Fruit fly (Drosophila melanogaster) whole organism, embryonic: Measurements from ENCODE around the gene Dok.

Source experiments
- ATbp ChIP-seq: fragments of 200-800 bp; sonication (Bioruptor generic); optimal IDR thresholded peaks from 2 replicates; lab custom pipeline; 2017; ENCODE audit warnings: missing biosample characterization, mild to moderate bottlenecking, missing genetic modification characterization, missing genetic modification reagents
- Ada2b ChIP-seq: fragments of 200-800 bp; sonication (Bioruptor generic); IDR thresholded peaks from 2 replicates; pipeline ENCODE4 v1.3.6; 2022; ENCODE audit warnings: missing biosample characterization, missing genetic modification characterization
- CG11247 ChIP-seq: fragments of 200-800 bp; sonication (Bioruptor generic); IDR thresholded peaks from 2 replicates; pipeline ENCODE4 v1.3.6; 2022; ENCODE audit warnings: missing biosample characterization, missing genetic modification characterization
- CG13424 ChIP-seq: fragments of 200-800 bp; sonication (Bioruptor generic); optimal IDR thresholded peaks from 2 replicates; lab custom pipeline; 2019; ENCODE audit warnings: missing biosample characterization, mild to moderate bottlenecking, missing genetic modification characterization, moderate library complexity
- CG17359 ChIP-seq: fragments of 200-800 bp; sonication (Bioruptor generic); optimal IDR thresholded peaks from 3 replicates; lab custom pipeline; 2018; ENCODE audit warnings: missing biosample characterization, mild to moderate bottlenecking, missing genetic modification characterization, moderate library complexity
- CG2120 ChIP-seq: fragments of 200-800 bp; sonication (Bioruptor generic); optimal IDR thresholded peaks from 3 replicates; lab custom pipeline; 2016; ENCODE audit warnings: missing biosample characterization, missing genetic modification characterization
- CG31388 ChIP-seq: fragments of 200-800 bp; sonication (Bioruptor generic); optimal IDR thresholded peaks from 2 replicates; lab custom pipeline; 2016; ENCODE audit warnings: missing biosample characterization, missing genetic modification characterization
- CG34376 ChIP-seq: fragments of 200-800 bp; sonication (Bioruptor generic); optimal IDR thresholded peaks from 2 replicates; lab custom pipeline; 2018; ENCODE audit warnings: missing biosample characterization, mild to moderate bottlenecking, missing genetic modification characterization
- CG6175 ChIP-seq: fragments of 200-800 bp; sonication (Bioruptor generic); IDR thresholded peaks from 3 replicates; pipeline ENCODE4 v1.3.6; 2022; ENCODE audit warnings: missing biosample characterization, missing genetic modification characterization
- CG8478 ChIP-seq: fragments of >200 bp; optimal IDR thresholded peaks from 2 replicates; lab custom pipeline; 2018
- CG8924 ChIP-seq: fragments of 200-800 bp; optimal IDR thresholded peaks from 3 replicates; lab custom pipeline; 2019; ENCODE audit warnings: missing biosample characterization, mild to moderate bottlenecking, missing genetic modification characterization, moderate library complexity
- Hr51 ChIP-seq, 2 experiments: fragments of 200-800 bp; sonication (Bioruptor generic); optimal IDR thresholded peaks; 2 replicates in 1 of 2; 3 replicates in 1 of 2; lab custom pipeline; 2016 to 2018; ENCODE audit warnings: missing biosample characterization in 2 of 2, missing genetic modification characterization in 2 of 2, mild to moderate bottlenecking in 1 of 2, moderate library complexity in 1 of 2
- Hr78 ChIP-seq, 2 experiments: fragments of 200-800 bp in 1 of 2; fragments of >200 bp in 1 of 2; sonication (Bioruptor generic) in 1 of 2; optimal IDR thresholded peaks; 2 replicates each; lab custom pipeline; 2017 to 2019; ENCODE audit warnings: missing biosample characterization in 2 of 2, missing genetic modification characterization in 2 of 2, mild to moderate bottlenecking in 1 of 2, moderate library complexity in 1 of 2
- Hsf ChIP-seq: fragments of 200-800 bp; sonication (Bioruptor generic); optimal IDR thresholded peaks from 3 replicates; lab custom pipeline; 2016; ENCODE audit warnings: missing biosample characterization, missing genetic modification characterization
- NC2α ChIP-seq: fragments of 200-800 bp; sonication (Bioruptor generic); optimal IDR thresholded peaks from 2 replicates; lab custom pipeline; 2016; ENCODE audit warnings: missing biosample characterization, missing genetic modification characterization
- NK7.1 ChIP-seq: fragments of 200-800 bp; sonication (Bioruptor generic); optimal IDR thresholded peaks from 3 replicates; lab custom pipeline; 2016; ENCODE audit warnings: missing biosample characterization, missing genetic modification characterization
- Oli ChIP-seq: fragments of 200-800 bp; sonication (Bioruptor generic); optimal IDR thresholded peaks from 2 replicates; lab custom pipeline; 2018; ENCODE audit warnings: missing biosample characterization, mild to moderate bottlenecking, missing genetic modification characterization, moderate library complexity
- Ptx1 ChIP-seq: fragments of 200-800 bp; sonication (Bioruptor generic); IDR thresholded peaks from 2 replicates; pipeline ENCODE4 v1.3.6; 2022; ENCODE audit warnings: missing biosample characterization, missing genetic modification characterization
- Rfx ChIP-seq: fragments of 200-800 bp; sonication (Bioruptor generic); IDR thresholded peaks from 2 replicates; pipeline ENCODE4 v1.3.6; 2022; ENCODE audit warnings: missing biosample characterization, missing genetic modification characterization
- Sry-δ ChIP-seq: fragments of 200-800 bp; sonication (Bioruptor generic); optimal IDR thresholded peaks from 2 replicates; lab custom pipeline; 2016; ENCODE audit warnings: missing biosample characterization, missing genetic modification characterization
- abd-A ChIP-seq: fragments of 200-800 bp; sonication (Bioruptor generic); optimal IDR thresholded peaks from 3 replicates; lab custom pipeline; 2019; ENCODE audit warnings: missing biosample characterization, mild to moderate bottlenecking, missing genetic modification characterization, moderate library complexity
- aop ChIP-seq: fragments of 200-800 bp; sonication (Bioruptor generic); IDR thresholded peaks from 2 replicates; pipeline ENCODE4 v1.3.6; 2022; ENCODE audit warnings: missing biosample characterization, missing genetic modification characterization
- ems ChIP-seq: fragments of 200-800 bp; sonication (Bioruptor generic); optimal IDR thresholded peaks from 3 replicates; lab custom pipeline; 2016; ENCODE audit warnings: missing biosample characterization, missing genetic modification characterization
- esg ChIP-seq: fragments of 200-800 bp; sonication (Bioruptor generic); conservative IDR thresholded peaks from 2 replicates; pipeline ENCODE4 v1.3.6; 2022; ENCODE audit warnings: missing biosample characterization, missing genetic modification characterization
- fd3F ChIP-seq: fragments of 200-800 bp; sonication (Bioruptor generic); optimal IDR thresholded peaks from 2 replicates; lab custom pipeline; 2018; ENCODE audit warnings: missing biosample characterization, mild to moderate bottlenecking, missing genetic modification characterization, moderate library complexity
- fd64A ChIP-seq: fragments of 200-800 bp; sonication (Bioruptor generic); optimal IDR thresholded peaks from 3 replicates; lab custom pipeline; 2018; ENCODE audit warnings: missing biosample characterization, mild to moderate bottlenecking, missing genetic modification characterization
- fu2 ChIP-seq: fragments of 200-800 bp; sonication (Bioruptor generic); optimal IDR thresholded peaks from 2 replicates; lab custom pipeline; 2016; ENCODE audit warnings: missing biosample characterization, missing genetic modification characterization
- h ChIP-seq: fragments of >200 bp; optimal IDR thresholded peaks from 2 replicates; lab custom pipeline; 2017
- hbn ChIP-seq: fragments of 200-800 bp; sonication (Bioruptor generic); IDR thresholded peaks from 2 replicates; pipeline ENCODE4 v1.3.6; 2022; ENCODE audit warnings: missing biosample characterization, missing genetic modification characterization; ENCODE audit not compliant: partially characterized antibody
- ind ChIP-seq: fragments of 200-800 bp; sonication (Bioruptor generic); optimal IDR thresholded peaks from 3 replicates; lab custom pipeline; 2016; ENCODE audit warnings: missing biosample characterization, missing genetic modification characterization
- kah ChIP-seq: fragments of 200-800 bp; sonication (Bioruptor generic); optimal IDR thresholded peaks from 2 replicates; lab custom pipeline; 2018; ENCODE audit warnings: missing biosample characterization, mild to moderate bottlenecking, missing genetic modification characterization
- luna ChIP-seq: fragments of 200-800 bp; sonication (Bioruptor generic); optimal IDR thresholded peaks from 2 replicates; lab custom pipeline; 2016; ENCODE audit warnings: missing biosample characterization, missing genetic modification characterization
- mirr ChIP-seq: fragments of 200-800 bp; sonication (Bioruptor generic); optimal IDR thresholded peaks from 3 replicates; lab custom pipeline; 2018; ENCODE audit warnings: missing biosample characterization, mild to moderate bottlenecking, missing genetic modification characterization
- nerfin-1 ChIP-seq: fragments of 200-800 bp; sonication (Bioruptor generic); optimal IDR thresholded peaks from 3 replicates; lab custom pipeline; 2019; ENCODE audit warnings: missing biosample characterization, mild to moderate bottlenecking, missing genetic modification characterization, moderate library complexity
- pnt ChIP-seq: fragments of 200-800 bp; sonication (Bioruptor generic); optimal IDR thresholded peaks from 3 replicates; lab custom pipeline; 2016; ENCODE audit warnings: missing biosample characterization, missing genetic modification characterization
- ranshi ChIP-seq: fragments of 200-800 bp; sonication (Bioruptor generic); IDR thresholded peaks from 2 replicates; pipeline ENCODE4 v1.3.6; 2022; ENCODE audit warnings: missing biosample characterization, missing genetic modification characterization
- row ChIP-seq: fragments of 200-800 bp; sonication (Bioruptor generic); IDR thresholded peaks from 3 replicates; pipeline ENCODE4 v1.3.6; 2022; ENCODE audit warnings: missing biosample characterization, missing genetic modification characterization
- salm ChIP-seq: fragments of 200-800 bp; sonication (Bioruptor generic); optimal IDR thresholded peaks from 2 replicates; lab custom pipeline; 2018; ENCODE audit warnings: missing biosample characterization, mild to moderate bottlenecking, missing genetic modification characterization
- sr ChIP-seq: fragments of 200-800 bp; sonication (Bioruptor generic); IDR thresholded peaks from 3 replicates; pipeline ENCODE4 v1.3.6; 2022; ENCODE audit warnings: missing biosample characterization, missing genetic modification characterization
- tin ChIP-seq: fragments of 200-800 bp; sonication (Bioruptor generic); optimal IDR thresholded peaks from 3 replicates; lab custom pipeline; 2016; ENCODE audit warnings: missing biosample characterization, missing genetic modification characterization
- trem ChIP-seq: fragments of 200-800 bp; optimal IDR thresholded peaks from 3 replicates; lab custom pipeline; 2019; ENCODE audit warnings: missing biosample characterization, mild to moderate bottlenecking, missing genetic modification characterization, moderate library complexity
- trh ChIP-seq: fragments of 200-800 bp; sonication (Bioruptor generic); optimal IDR thresholded peaks from 2 replicates; lab custom pipeline; 2016; ENCODE audit warnings: missing biosample characterization, missing genetic modification characterization
- zfh2 ChIP-seq: fragments of 200-800 bp; sonication (Bioruptor generic); optimal IDR thresholded peaks from 2 replicates; lab custom pipeline; 2016; ENCODE audit warnings: missing biosample characterization, missing genetic modification characterization

Gene Dok

dm6 chrX:7293133-7293873 lies 30.7 kb upstream of the Dok start (continued):
- TF ChIP-seq esg (GFP tag; lab: Robert Waterston, UW) (peak; percentile 80), Ptx1 (GFP tag; lab: Robert Waterston, UW) (peak; percentile 84), Hr78 (GFP tag; optimal IDR thresholded peaks at IDR 0.05; lab: Kevin White, UChicago) (peak in 1 of 2 experiments; percentile 54), Ada2b (GFP tag; lab: Robert Waterston, UW) (peak; percentile 67), Hsf (GFP tag; lab: Kevin White, UChicago) (peak; percentile 80), sr (GFP tag; lab: Robert Waterston, UW) (peak; percentile 70; the same call in 1 of the 3 replicates), hbn (GFP tag; lab: Robert Waterston, UW) (no peak), CG17359 (tag; lab: Kevin White, UChicago) (peak; percentile 88), trh (peak; percentile 38), CG13424 (peak; percentile 85), Rfx (GFP tag; lab: Robert Waterston, UW) (peak; percentile 34; the same call in 1 of the 2 replicates), CG8478 (peak; percentile 6), fd64A (peak; percentile 56), CG31388 (peak; percentile 34), kah (GFP tag; lab: Kevin White, UChicago) (peak; percentile 46), luna (no peak), mirr (GFP tag; lab: Kevin White, UChicago) (no peak), aop (GFP tag; lab: Robert Waterston, UW) (peak; percentile 71), nerfin-1 (peak; percentile 74), CG34376 (GFP tag; lab: Kevin White, UChicago) (no peak), CG8924 (tag; lab: Kevin White, UChicago) (peak; percentile 78), CG2120 (peak; percentile 1), NK7.1 (GFP tag; lab: Kevin White, UChicago) (peak; percentile 83), CG6175 (GFP tag; lab: Robert Waterston, UW) (no peak; the same call in 2 of the 3 replicates), zfh2 (GFP tag; lab: Kevin White, UChicago) (peak; percentile 6), ATbp (GFP tag; lab: Kevin White, UChicago) (peak; percentile 87), fu2 (peak; percentile 18), pnt (GFP tag; lab: Kevin White, UChicago) (peak; percentile 88), tin (peak; percentile 72), ems (GFP tag; lab: Kevin White, UChicago) (peak; percentile 68), ranshi (GFP tag; lab: Robert Waterston, UW) (peak; percentile 76), row (peak; percentile 79), CG11247 (GFP tag; lab: Robert Waterston, UW) (peak; percentile 54), salm (tag; lab: Kevin White, UChicago) (peak; percentile 75), Hr51 (GFP tag; optimal IDR thresholded peaks at IDR 0.05; lab: Kevin White, UChicago) (peak; percentile 62 to 81), fd3F (GFP tag; lab: Kevin White, UChicago) (peak; percentile 24), trem (tag; lab: Kevin White, UChicago) (peak; percentile 79), abd-A (tag; lab: Kevin White, UChicago) (no peak), h (lab: Kevin White, UChicago) (no peak), ind (GFP tag; lab: Kevin White, UChicago) (peak; percentile 78), Oli (tag; lab: Kevin White, UChicago) (peak; percentile 83), Sry-δ (GFP tag; lab: Kevin White, UChicago) (peak; percentile 40), NC2α (GFP tag; lab: Kevin White, UChicago) (peak; percentile 73)
- TF ChIP-seq, all 482 proteins: peak for 379
